Worm (Caenorhabditis elegans): ENCODE data around the gene C24H10.2.
A peak's percentile ranks its signal among the peaks of the same experiment; 100 is the strongest.

The C24H10.2 gene

ce11 chrX:5063750-5064652, at the start of gene C24H10.2:
Gene C24H10.2, plus strand, starts transcription at chrX:5064602.
- TF ChIP-seq hmbx-1 (tag; optimal IDR thresholded peaks at IDR 0.05) (no peak), ets-7 (tag; optimal IDR thresholded peaks at IDR 0.05) (no peak), tra-4 (tag; optimal IDR thresholded peaks at IDR 0.05) (no peak), F13C5.2 (tag; optimal IDR thresholded peaks at IDR 0.05) (peak; percentile 80), flt-1 (GFP tag; IDR thresholded peaks at IDR 0.05) (no peak), ceh-36 (tag; optimal IDR thresholded peaks at IDR 0.05) (no peak), sea-1 (GFP tag; conservative IDR thresholded peaks at IDR 0.05) (0 out of 2 replicates have a peak, but pooled peaks have one; percentile 13), hmg-4 (GFP tag; optimal IDR thresholded peaks at IDR 0.05) (peak; percentile 70), hnd-1 (tag; optimal IDR thresholded peaks at IDR 0.05) (no peak), ceh-13 (GFP tag; optimal IDR thresholded peaks at IDR 0.05) (no peak), B0310.2 (tag; optimal IDR thresholded peaks at IDR 0.05) (no peak), ama-1 (optimal IDR thresholded peaks at IDR 0.05) (no peak), scrt-1 (GFP tag; IDR thresholded peaks at IDR 0.05) (no peak), pes-1 (GFP tag; IDR thresholded peaks at IDR 0.05) (no peak), tbx-11 (GFP tag; IDR thresholded peaks at IDR 0.05) (no peak), tbx-37 (GFP tag; conservative IDR thresholded peaks at IDR 0.05) (no peak), aly-1 (tag; optimal IDR thresholded peaks at IDR 0.05) (peak; percentile 54)

ce11 chrX:5015775-5016174, 48.6 kb upstream of the C24H10.2 start, which contains the start of gene ZC449.8:
Gene ZC449.8, plus strand, starts transcription at chrX:5016075.
- TF ChIP-seq hnd-1 (tag; optimal IDR thresholded peaks at IDR 0.05) = no peak
- TF ChIP-seq flt-1 (GFP tag; IDR thresholded peaks at IDR 0.05) = no peak
- no peak for TF ChIP-seq tbx-11 (GFP tag; IDR thresholded peaks at IDR 0.05)
- no peak for TF ChIP-seq scrt-1 (GFP tag; IDR thresholded peaks at IDR 0.05)
- TF ChIP-seq ceh-13 (GFP tag; optimal IDR thresholded peaks at IDR 0.05) = no peak
- TF ChIP-seq B0310.2 (tag; optimal IDR thresholded peaks at IDR 0.05) = no peak
- TF ChIP-seq F13C5.2 (tag; optimal IDR thresholded peaks at IDR 0.05) = no peak
- TF ChIP-seq pes-1 (GFP tag; IDR thresholded peaks at IDR 0.05) = no peak
- no peak for TF ChIP-seq ceh-36 (tag; optimal IDR thresholded peaks at IDR 0.05)
- TF ChIP-seq tra-4 (tag; optimal IDR thresholded peaks at IDR 0.05) = no peak
- no peak for TF ChIP-seq tbx-37 (GFP tag; conservative IDR thresholded peaks at IDR 0.05)
- no peak for TF ChIP-seq aly-1 (tag; optimal IDR thresholded peaks at IDR 0.05)
- TF ChIP-seq ama-1 (optimal IDR thresholded peaks at IDR 0.05) = no peak
- no peak for TF ChIP-seq hmg-4 (GFP tag; optimal IDR thresholded peaks at IDR 0.05)
- no peak for TF ChIP-seq sea-1 (GFP tag; conservative IDR thresholded peaks at IDR 0.05)
- no peak for TF ChIP-seq hmbx-1 (tag; optimal IDR thresholded peaks at IDR 0.05)
- no peak for TF ChIP-seq ets-7 (tag; optimal IDR thresholded peaks at IDR 0.05)

ce11 chrX:5017591-5017990, 46.8 kb upstream of the C24H10.2 start, which contains the start of gene sek-3:
Gene sek-3, plus strand, starts transcription at chrX:5017891.
- no peak for TF ChIP-seq tra-4 (tag; optimal IDR thresholded peaks at IDR 0.05)
- no peak for TF ChIP-seq hmg-4 (GFP tag; optimal IDR thresholded peaks at IDR 0.05)
- TF ChIP-seq tbx-11 (GFP tag; IDR thresholded peaks at IDR 0.05) = no peak
- TF ChIP-seq F13C5.2 (tag; optimal IDR thresholded peaks at IDR 0.05) = no peak
- TF ChIP-seq pes-1 (GFP tag; IDR thresholded peaks at IDR 0.05) = no peak
- no peak for TF ChIP-seq sea-1 (GFP tag; conservative IDR thresholded peaks at IDR 0.05)
- TF ChIP-seq ets-7 (tag; optimal IDR thresholded peaks at IDR 0.05) = no peak
- no peak for TF ChIP-seq tbx-37 (GFP tag; conservative IDR thresholded peaks at IDR 0.05)
- no peak for TF ChIP-seq hnd-1 (tag; optimal IDR thresholded peaks at IDR 0.05)
- no peak for TF ChIP-seq flt-1 (GFP tag; IDR thresholded peaks at IDR 0.05)
- no peak for TF ChIP-seq hmbx-1 (tag; optimal IDR thresholded peaks at IDR 0.05)
- TF ChIP-seq scrt-1 (GFP tag; IDR thresholded peaks at IDR 0.05) = no peak

- TF ChIP-seq sea-1 (GFP tag; conservative IDR thresholded peaks at IDR 0.05) = no peak
These were observed 46.2 kb upstream of the C24H10.2 start for ce11 chrX:5018062-5018653.

- no peak for TF ChIP-seq hnd-1 (tag; optimal IDR thresholded peaks at IDR 0.05)
These were observed 43.4 kb upstream of the C24H10.2 start, which contains the start of gene ZC449.2 for ce11 chrX:5020996-5021395. Gene ZC449.2, plus strand, starts transcription at chrX:5021285.

- TF ChIP-seq tbx-37 (GFP tag; conservative IDR thresholded peaks at IDR 0.05) (peak; percentile 77; the same call in 1 of the 2 replicates), F13C5.2 (tag; optimal IDR thresholded peaks at IDR 0.05) (no peak), tra-4 (tag; optimal IDR thresholded peaks at IDR 0.05) (no peak), hmbx-1 (tag; optimal IDR thresholded peaks at IDR 0.05) (no peak), ceh-13 (GFP tag; optimal IDR thresholded peaks at IDR 0.05) (peak; percentile 34), scrt-1 (GFP tag; IDR thresholded peaks at IDR 0.05) (peak; percentile 80), sea-1 (GFP tag; conservative IDR thresholded peaks at IDR 0.05) (peak; percentile 75), B0310.2 (tag; optimal IDR thresholded peaks at IDR 0.05) (peak; percentile 54), flt-1 (GFP tag; IDR thresholded peaks at IDR 0.05) (peak; percentile 81), hnd-1 (tag; optimal IDR thresholded peaks at IDR 0.05) (peak; percentile 21), pes-1 (GFP tag; IDR thresholded peaks at IDR 0.05) (peak; percentile 88), tbx-11 (GFP tag; IDR thresholded peaks at IDR 0.05) (peak; percentile 79), ceh-36 (tag; optimal IDR thresholded peaks at IDR 0.05) (peak; percentile 42), aly-1 (tag; optimal IDR thresholded peaks at IDR 0.05) (peak; percentile 69), hmg-4 (GFP tag; optimal IDR thresholded peaks at IDR 0.05) (peak; percentile 72), ama-1 (optimal IDR thresholded peaks at IDR 0.05) (no peak), ets-7 (tag; optimal IDR thresholded peaks at IDR 0.05) (no peak)
These were observed 41.7 kb upstream of the C24H10.2 start for ce11 chrX:5022682-5023081.

- TF ChIP-seq hmbx-1 (tag; optimal IDR thresholded peaks at IDR 0.05) (no peak), ets-7 (tag; optimal IDR thresholded peaks at IDR 0.05) (no peak)
These were observed 40.1 kb upstream of the C24H10.2 start, which contains the start of gene ZC449.1 for ce11 chrX:5024300-5024699. Gene ZC449.1, plus strand, starts transcription at chrX:5024420.

Data from whole organism, early embryonic.